Worm (Caenorhabditis elegans) whole organism, young adult: ENCODE data around the gene C49C8.6.

Experiments
- F23B12.7 ChIP-seq: sonication (generic microtip); optimal IDR thresholded peaks from 2 replicates; lab custom pipeline; 2017; ENCODE audit warnings: missing genetic modification characterization, mild to moderate bottlenecking, missing compliant biosample characterization, antibody characterized with exemption, moderate library complexity; ENCODE audit not compliant: insufficient read depth
- T07F8.4 ChIP-seq: sonication (generic microtip); optimal IDR thresholded peaks from 2 replicates; lab custom pipeline; 2016; ENCODE audit warnings: mild to moderate bottlenecking, missing genetic modification characterization, moderate library complexity, missing compliant biosample characterization
- T26A5.8 ChIP-seq: sonication (generic microtip); optimal IDR thresholded peaks from 2 replicates; lab custom pipeline; 2016; ENCODE audit warnings: missing genetic modification characterization, missing compliant biosample characterization
- Y53F4B.3 ChIP-seq: fragments of 200-800 bp; sonication (Bioruptor generic); IDR thresholded peaks from 2 replicates; pipeline ENCODE4 v1.3.6; 2022; ENCODE audit warnings: missing genetic modification reagents, missing genetic modification characterization, missing compliant biosample characterization
- Y53G8AR.9 ChIP-seq: fragments of 200-800 bp; sonication (Bioruptor generic); conservative IDR thresholded peaks from 2 replicates; pipeline ENCODE4 v1.3.6; 2022; ENCODE audit warnings: missing genetic modification reagents, missing genetic modification characterization, missing compliant biosample characterization
- ceh-27 ChIP-seq: fragments of 200-800 bp; sonication (Bioruptor generic); optimal IDR thresholded peaks from 2 replicates; lab custom pipeline; 2018; ENCODE audit warnings: mild to moderate bottlenecking, missing genetic modification characterization, moderate library complexity, missing compliant biosample characterization
- ceh-91 ChIP-seq: fragments of 200-800 bp; sonication (Bioruptor generic); IDR thresholded peaks from 2 replicates; pipeline ENCODE4 v1.3.6; 2022; ENCODE audit warnings: missing genetic modification reagents, missing genetic modification characterization, missing compliant biosample characterization
- fkh-3 ChIP-seq: sonication (generic microtip); optimal IDR thresholded peaks from 2 replicates; lab custom pipeline; 2016; ENCODE audit warnings: mild to moderate bottlenecking, missing genetic modification characterization, missing compliant biosample characterization
- mel-28 ChIP-seq: sonication (generic microtip); optimal IDR thresholded peaks from 2 replicates; lab custom pipeline; 2016; ENCODE audit warnings: borderline replicate concordance, mild to moderate bottlenecking, missing genetic modification characterization, missing compliant biosample characterization
- nfyb-1 ChIP-seq: fragments of 200-800 bp; sonication (Bioruptor generic); IDR thresholded peaks from 2 replicates; pipeline ENCODE4 v1.3.6; 2022; ENCODE audit warnings: missing genetic modification reagents, missing genetic modification characterization, missing compliant biosample characterization
- nhr-90 ChIP-seq: sonication (generic microtip); optimal IDR thresholded peaks from 2 replicates; lab custom pipeline; 2016; ENCODE audit warnings: missing genotype, mild to moderate bottlenecking, missing genetic modification characterization, missing compliant biosample characterization
- pha-4 ChIP-seq: fragments of 150-350 bp; sonication (generic microtip); optimal IDR thresholded peaks from 2 replicates; lab custom pipeline; 2014; ENCODE audit warnings: missing biosample characterization, missing genetic modification reagents, missing genetic modification characterization
- snpc-4 ChIP-seq, 5 experiments: fragments of 150-350 bp in 1 of 5; sonication (generic microtip) in 4 of 5; optimal IDR thresholded peaks; 2 replicates each; lab custom pipeline; 2014 to 2018; ENCODE audit warnings: missing genetic modification characterization in 5 of 5, missing biosample characterization in 3 of 5, antibody characterized with exemption in 2 of 5, mild to moderate bottlenecking in 2 of 5, missing compliant biosample characterization in 2 of 5, missing genotype in 2 of 5, moderate library complexity in 2 of 5, missing genetic modification reagents in 1 of 5

- TF ChIP-seq Y53F4B.3 (no peak), nhr-90 (no peak), ceh-27 (no peak), nfyb-1 (GFP tag; lab: Robert Waterston, UW) (no peak), Y53G8AR.9 (GFP tag; lab: Robert Waterston, UW) (no peak), T07F8.4 (no peak), snpc-4 (GFP tag; optimal IDR thresholded peaks at IDR 0.05; lab: Kevin White, UChicago) (no peak), snpc-4 (tag; optimal IDR thresholded peaks at IDR 0.05; lab: Kevin White, UChicago) (no peak), F23B12.7 (tag; lab: Kevin White, UChicago) (no peak), mel-28 (tag; lab: Kevin White, UChicago) (no peak), fkh-3 (tag; lab: Kevin White, UChicago) (no peak), T26A5.8 (tag; lab: Kevin White, UChicago) (no peak), pha-4 (no peak), ceh-91 (GFP tag; lab: Robert Waterston, UW) (no peak)
Measured at ce11 chrIV:8691486-8691885, 33.5 kb upstream of the C49C8.6 start, which contains the start of the genes hst-1 and ints-6.
